Fruit fly (Drosophila melanogaster): ENCODE data around the gene Srr.

The Srr gene

DNA sequence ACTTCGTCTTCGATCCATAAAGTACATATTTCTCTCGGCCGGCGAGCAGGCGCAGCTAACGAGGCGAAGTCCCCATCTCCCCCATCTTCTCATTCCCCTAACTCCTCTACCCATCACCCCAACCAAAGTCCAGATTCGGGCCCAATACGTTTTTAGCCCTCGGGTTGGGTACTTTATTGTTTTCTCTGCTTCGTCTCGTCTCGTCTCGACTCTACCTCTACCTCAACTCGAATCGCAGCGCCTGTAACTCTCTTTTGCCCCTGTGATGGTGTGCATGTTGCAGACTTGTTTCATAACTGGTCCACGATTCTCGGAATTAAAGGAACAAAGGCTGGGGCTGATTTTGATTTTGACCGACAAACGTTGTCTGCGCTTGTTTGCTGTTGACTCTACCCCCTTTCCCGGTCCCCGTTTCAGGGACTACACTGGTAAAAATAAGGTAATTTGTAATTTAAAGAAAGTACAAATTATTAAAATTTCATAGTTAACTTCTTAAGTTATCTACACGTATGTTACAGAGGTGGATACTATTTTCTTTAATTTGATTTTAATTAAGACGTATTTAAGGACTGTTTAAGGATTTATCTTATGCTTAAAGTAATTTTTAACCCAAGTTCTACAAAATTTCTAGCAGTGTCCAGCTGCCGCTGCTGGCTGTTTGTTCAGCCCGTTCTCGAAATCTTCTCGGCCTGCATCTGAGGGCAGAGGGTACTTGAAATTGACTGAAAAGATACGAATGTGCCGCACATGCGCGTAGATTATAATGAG, 13.6 kb downstream of the Srr start (continued):
- peak; percentile 42; the same call in 1 of the 2 replicates for TF ChIP-seq CG15336 (GFP tag; IDR thresholded peaks at IDR 0.05)
- peak; percentile 42 to 78 for TF ChIP-seq salr (GFP tag; optimal IDR thresholded peaks at IDR 0.05)
- peak; percentile 92 for TF ChIP-seq CG3032 (tag; optimal IDR thresholded peaks at IDR 0.05)
- peak; percentile 90 for TF ChIP-seq vri (GFP tag; optimal IDR thresholded peaks at IDR 0.05)
- peak; percentile 90 for TF ChIP-seq CG3919 (GFP tag; optimal IDR thresholded peaks at IDR 0.05)
- no peak for TF ChIP-seq dac (GFP tag; optimal IDR thresholded peaks at IDR 0.05)
- peak; percentile 12; the same call in 1 of the 2 replicates for TF ChIP-seq Gug (GFP tag; IDR thresholded peaks at IDR 0.05)
- peak; percentile 91 for TF ChIP-seq Met (GFP tag; optimal IDR thresholded peaks at IDR 0.05)
- TF ChIP-seq CG11902 (GFP tag; optimal IDR thresholded peaks at IDR 0.05): peak; percentile 66
- TF ChIP-seq CG8632 (GFP tag; optimal IDR thresholded peaks at IDR 0.05): peak; percentile 85
- peak; percentile 87 for TF ChIP-seq cyc (GFP tag; optimal IDR thresholded peaks at IDR 0.05)
- TF ChIP-seq esn (GFP tag; optimal IDR thresholded peaks at IDR 0.05): peak; percentile 95
- peak; percentile 61 for TF ChIP-seq CG32006 (GFP tag; optimal IDR thresholded peaks at IDR 0.05)
- TF ChIP-seq CG34406 (GFP tag; optimal IDR thresholded peaks at IDR 0.05): peak; percentile 89
- peak; percentile 91 for TF ChIP-seq Sox102F (GFP tag; optimal IDR thresholded peaks at IDR 0.05)
- TF ChIP-seq CG10669 (GFP tag; optimal IDR thresholded peaks at IDR 0.05): peak; percentile 86
- peak; percentile 89 for TF ChIP-seq Eip75B (GFP tag; optimal IDR thresholded peaks at IDR 0.05)
- TF ChIP-seq achi (GFP tag; optimal IDR thresholded peaks at IDR 0.05): peak; percentile 86
- TF ChIP-seq Blimp-1 (GFP tag; optimal IDR thresholded peaks at IDR 0.05): peak; percentile 80
- peak; percentile 88 for TF ChIP-seq Smox (GFP tag; optimal IDR thresholded peaks at IDR 0.05)
- peak; percentile 86 for TF ChIP-seq fd59A (GFP tag; optimal IDR thresholded peaks at IDR 0.05)
- peak; percentile 98 for TF ChIP-seq Eip78C (GFP tag)
- peak; percentile 58 for TF ChIP-seq Lpt (GFP tag; optimal IDR thresholded peaks at IDR 0.05)
- TF ChIP-seq CG16779 (tag; optimal IDR thresholded peaks at IDR 0.05): peak; percentile 82
- TF ChIP-seq OdsH (GFP tag; optimal IDR thresholded peaks at IDR 0.05): peak; percentile 71
- peak; percentile 77 for TF ChIP-seq Sox14 (GFP tag; optimal IDR thresholded peaks at IDR 0.05)
- peak; percentile 66 for TF ChIP-seq fkh (GFP tag; optimal IDR thresholded peaks at IDR 0.05)
- peak; percentile 76 for TF ChIP-seq CG31627 (GFP tag; optimal IDR thresholded peaks at IDR 0.05)
- peak; percentile 90 for TF ChIP-seq CG6808 (GFP tag; optimal IDR thresholded peaks at IDR 0.05)
- TF ChIP-seq CG9139 (GFP tag; optimal IDR thresholded peaks at IDR 0.05): peak; percentile 81
- peak; percentile 17 for TF ChIP-seq CG4318 (GFP tag; optimal IDR thresholded peaks at IDR 0.05)
- TF ChIP-seq svp (GFP tag): peak; percentile 93
- peak; percentile 88 for TF ChIP-seq Ets96B (tag; optimal IDR thresholded peaks at IDR 0.05)
- TF ChIP-seq Hr38 (GFP tag; optimal IDR thresholded peaks at IDR 0.05): no peak
- peak; percentile 75 for TF ChIP-seq net (GFP tag; optimal IDR thresholded peaks at IDR 0.05)
- peak; percentile 70 for TF ChIP-seq CG11762 (GFP tag; optimal IDR thresholded peaks at IDR 0.05; ENCODE audit: insufficient read depth)
- TF ChIP-seq acj6 (GFP tag; optimal IDR thresholded peaks at IDR 0.05): peak; percentile 84
- peak; percentile 90 for TF ChIP-seq CG10631 (GFP tag; optimal IDR thresholded peaks at IDR 0.05)
- peak; percentile 88 to 90 for TF ChIP-seq ss (GFP tag; optimal IDR thresholded peaks at IDR 0.05)

DNA sequence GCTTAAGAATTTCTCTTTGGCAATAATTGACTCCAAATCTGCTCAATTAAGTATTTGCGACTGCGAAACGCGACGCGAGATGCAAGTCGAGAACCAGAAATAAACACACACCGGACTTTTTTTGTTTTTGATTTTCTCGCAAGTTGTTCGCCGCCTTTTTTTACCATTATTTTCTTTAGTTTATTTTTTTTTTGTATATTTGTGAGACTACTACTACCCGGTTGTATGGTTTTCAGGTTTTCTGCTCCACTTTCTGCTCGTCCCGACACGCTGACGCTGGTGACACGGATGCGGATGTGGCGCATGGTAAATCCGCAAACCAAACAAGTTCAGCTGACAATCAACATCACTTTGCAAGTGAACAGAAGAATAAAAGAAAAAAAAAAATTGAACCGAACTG, 15.8 kb downstream of the Srr start:
- TF ChIP-seq CG16779 (tag; optimal IDR thresholded peaks at IDR 0.05): peak; percentile 2
- peak; percentile 11 for TF ChIP-seq CG3919 (GFP tag; optimal IDR thresholded peaks at IDR 0.05)
- TF ChIP-seq CG6808 (GFP tag; optimal IDR thresholded peaks at IDR 0.05): peak; percentile 71
- TF ChIP-seq CG31627 (GFP tag; optimal IDR thresholded peaks at IDR 0.05): no peak
- peak; percentile 37 for TF ChIP-seq dsx (GFP tag; optimal IDR thresholded peaks at IDR 0.05; ENCODE audit: poor library complexity, severe bottlenecking)
- TF ChIP-seq CG32006 (GFP tag; optimal IDR thresholded peaks at IDR 0.05): no peak
- TF ChIP-seq net (GFP tag; optimal IDR thresholded peaks at IDR 0.05): no peak
- TF ChIP-seq Eip78C (GFP tag): peak; percentile 75
- peak; percentile 52; the same call in 2 of the 3 replicates for TF ChIP-seq CG8119 (GFP tag; IDR thresholded peaks at IDR 0.05)
- TF ChIP-seq CG6276 (GFP tag; optimal IDR thresholded peaks at IDR 0.05): peak; percentile 38
- peak; percentile 75 for TF ChIP-seq CG9139 (GFP tag; optimal IDR thresholded peaks at IDR 0.05)
- peak; percentile 20 for TF ChIP-seq CG1621 (tag; optimal IDR thresholded peaks at IDR 0.05)
- TF ChIP-seq Hr39 (GFP tag; optimal IDR thresholded peaks at IDR 0.05): no peak
- peak; percentile 29 for TF ChIP-seq CG6854 (GFP tag; optimal IDR thresholded peaks at IDR 0.05)
- no peak for TF ChIP-seq Eip93F (GFP tag; optimal IDR thresholded peaks at IDR 0.05)
- TF ChIP-seq CG10669 (GFP tag; optimal IDR thresholded peaks at IDR 0.05): peak; percentile 12
- no peak for TF ChIP-seq salr (GFP tag; optimal IDR thresholded peaks at IDR 0.05)
- no peak for TF ChIP-seq fd59A (GFP tag; optimal IDR thresholded peaks at IDR 0.05)
- TF ChIP-seq OdsH (GFP tag; optimal IDR thresholded peaks at IDR 0.05): no peak
- TF ChIP-seq CG6163 (GFP tag; IDR thresholded peaks at IDR 0.05): peak; percentile 51; the same call in 2 of the 3 replicates
- TF ChIP-seq ss (GFP tag; optimal IDR thresholded peaks at IDR 0.05): peak; percentile 78 to 80
- TF ChIP-seq spab (GFP tag; optimal IDR thresholded peaks at IDR 0.05): peak; percentile 39
- TF ChIP-seq CG15336 (GFP tag; IDR thresholded peaks at IDR 0.05): 0 out of 2 replicates have a peak, but pooled peaks have one; percentile 13

Measured in whole organism, prepupa.